Fruit fly (Drosophila melanogaster) whole organism, prepupa: ENCODE measurements around the gene CG12951.
A peak's percentile ranks its signal among the peaks of the same experiment; 100 is the strongest.

Experiments used
- CG10631 ChIP-seq: fragments of 200-800 bp; sonication (Bioruptor generic); optimal IDR thresholded peaks from 2 replicates; lab custom pipeline; 2016; ENCODE audit warnings: missing biosample characterization, missing genetic modification characterization
- CG10669 ChIP-seq: fragments of 200-800 bp; sonication (Bioruptor generic); optimal IDR thresholded peaks from 3 replicates; lab custom pipeline; 2018; ENCODE audit warnings: missing biosample characterization, mild to moderate bottlenecking, missing genetic modification characterization, moderate library complexity
- CG11762 ChIP-seq: fragments of 200-800 bp; sonication (Bioruptor generic); optimal IDR thresholded peaks from 3 replicates; lab custom pipeline; 2016; ENCODE audit warnings: missing biosample characterization, missing genetic modification characterization; ENCODE audit not compliant: insufficient read depth
- CG1621 ChIP-seq: fragments of 200-800 bp; sonication (Bioruptor generic); optimal IDR thresholded peaks from 3 replicates; lab custom pipeline; 2018; ENCODE audit warnings: missing biosample characterization, mild to moderate bottlenecking, missing genetic modification characterization
- CG3032 ChIP-seq: fragments of 200-800 bp; optimal IDR thresholded peaks from 2 replicates; lab custom pipeline; 2019; ENCODE audit warnings: missing biosample characterization, mild to moderate bottlenecking, missing genetic modification characterization, moderate library complexity
- CG31627 ChIP-seq: fragments of 200-800 bp; sonication (Bioruptor generic); optimal IDR thresholded peaks from 3 replicates; lab custom pipeline; 2016; ENCODE audit warnings: missing biosample characterization, missing genetic modification characterization
- CG32006 ChIP-seq: fragments of 200-800 bp; sonication (Bioruptor generic); optimal IDR thresholded peaks from 3 replicates; lab custom pipeline; 2017; ENCODE audit warnings: missing biosample characterization, mild to moderate bottlenecking, missing genetic modification characterization
- CG34406 ChIP-seq: fragments of 200-800 bp; sonication (Bioruptor generic); optimal IDR thresholded peaks from 3 replicates; lab custom pipeline; 2016; ENCODE audit warnings: missing biosample characterization, missing genetic modification characterization
- CG3919 ChIP-seq: fragments of 200-800 bp; sonication (Bioruptor generic); optimal IDR thresholded peaks from 3 replicates; lab custom pipeline; 2016; ENCODE audit warnings: missing biosample characterization, missing genetic modification characterization
- CG6808 ChIP-seq: fragments of 200-800 bp; sonication (Bioruptor generic); optimal IDR thresholded peaks from 3 replicates; lab custom pipeline; 2017; ENCODE audit warnings: missing biosample characterization, missing genetic modification characterization, mild to moderate bottlenecking, moderate library complexity, missing genetic modification reagents
- CG7368 ChIP-seq: fragments of 200-800 bp; sonication (Bioruptor generic); optimal IDR thresholded peaks from 3 replicates; lab custom pipeline; 2016; ENCODE audit warnings: missing biosample characterization, missing genetic modification characterization
- CG8119 ChIP-seq: fragments of 200-800 bp; sonication (Bioruptor generic); IDR thresholded peaks from 3 replicates; pipeline ENCODE4 v1.3.6; 2022; ENCODE audit warnings: missing biosample characterization, missing genetic modification characterization
- CG8632 ChIP-seq: fragments of 200-800 bp; sonication (Bioruptor generic); optimal IDR thresholded peaks from 3 replicates; lab custom pipeline; 2016; ENCODE audit warnings: missing biosample characterization, missing genetic modification characterization
- Eip75B ChIP-seq: fragments of 200-800 bp; sonication (Bioruptor generic); optimal IDR thresholded peaks from 3 replicates; lab custom pipeline; 2016; ENCODE audit warnings: missing biosample characterization, missing genetic modification characterization
- Eip78C ChIP-seq: fragments of 200-800 bp; sonication (Bioruptor generic); peaks from one replicate; lab custom pipeline; 2016; ENCODE audit warnings: missing biosample characterization, missing genetic modification characterization
- Eip93F ChIP-seq: fragments of 200-800 bp; sonication (Bioruptor generic); optimal IDR thresholded peaks from 2 replicates; lab custom pipeline; 2016; ENCODE audit warnings: missing biosample characterization, mild to moderate bottlenecking, missing genetic modification characterization
- Ets21C ChIP-seq: fragments of 200-800 bp; sonication (Bioruptor generic); optimal IDR thresholded peaks from 3 replicates; lab custom pipeline; 2016; ENCODE audit warnings: missing biosample characterization, missing genetic modification characterization
- Ets96B ChIP-seq: fragments of 200-800 bp; optimal IDR thresholded peaks from 2 replicates; lab custom pipeline; 2019; ENCODE audit warnings: missing biosample characterization, mild to moderate bottlenecking, missing genetic modification characterization, moderate library complexity
- Gug ChIP-seq: fragments of 200-800 bp; sonication (Bioruptor generic); IDR thresholded peaks from 2 replicates; pipeline ENCODE4 v1.3.6; 2022; ENCODE audit warnings: missing biosample characterization, missing genetic modification characterization
- Hr38 ChIP-seq: sonication (Bioruptor generic); optimal IDR thresholded peaks from 2 replicates; lab custom pipeline; 2016; ENCODE audit warnings: missing biosample characterization, missing genetic modification characterization
- Hr39 ChIP-seq: fragments of 200-800 bp; sonication (Bioruptor generic); optimal IDR thresholded peaks from 2 replicates; lab custom pipeline; 2016; ENCODE audit warnings: missing biosample characterization, missing genetic modification characterization
- Hr4 ChIP-seq: fragments of 200-800 bp; sonication (Bioruptor generic); optimal IDR thresholded peaks from 3 replicates; lab custom pipeline; 2016; ENCODE audit warnings: missing biosample characterization, missing genetic modification characterization
- Met ChIP-seq: fragments of 200-800 bp; sonication (Bioruptor generic); optimal IDR thresholded peaks from 3 replicates; lab custom pipeline; 2016; ENCODE audit warnings: missing biosample characterization, missing genetic modification characterization
- OdsH ChIP-seq: fragments of 200-800 bp; sonication (Bioruptor generic); optimal IDR thresholded peaks from 3 replicates; lab custom pipeline; 2016; ENCODE audit warnings: missing biosample characterization, missing genetic modification characterization
- Sox14 ChIP-seq: fragments of 200-800 bp; sonication (Bioruptor generic); optimal IDR thresholded peaks from 3 replicates; lab custom pipeline; 2016; ENCODE audit warnings: missing biosample characterization, missing genetic modification characterization
- achi ChIP-seq: fragments of 200-800 bp; sonication (Bioruptor generic); optimal IDR thresholded peaks from 3 replicates; lab custom pipeline; 2016; ENCODE audit warnings: missing biosample characterization, missing genetic modification characterization
- cyc ChIP-seq: fragments of 200-800 bp; sonication (Bioruptor generic); optimal IDR thresholded peaks from 3 replicates; lab custom pipeline; 2016; ENCODE audit warnings: missing biosample characterization, missing genetic modification characterization
- dsx ChIP-seq: fragments of 200-800 bp; optimal IDR thresholded peaks from 3 replicates; lab custom pipeline; 2019; ENCODE audit warnings: missing biosample characterization, mild to moderate bottlenecking, missing genetic modification characterization, moderate library complexity; ENCODE audit not compliant: poor library complexity, severe bottlenecking
- esn ChIP-seq: fragments of 200-800 bp; sonication (Bioruptor generic); optimal IDR thresholded peaks from 2 replicates; lab custom pipeline; 2016; ENCODE audit warnings: missing biosample characterization, mild to moderate bottlenecking, missing genetic modification characterization, moderate library complexity
- fd85E ChIP-seq: fragments of 200-800 bp; sonication (Bioruptor generic); optimal IDR thresholded peaks from 3 replicates; lab custom pipeline; 2016; ENCODE audit warnings: missing biosample characterization, missing genetic modification characterization
- fkh ChIP-seq: fragments of 200-800 bp; sonication (Bioruptor generic); optimal IDR thresholded peaks from 3 replicates; lab custom pipeline; 2017; ENCODE audit warnings: missing biosample characterization, mild to moderate bottlenecking, missing genetic modification characterization, moderate library complexity
- lz ChIP-seq: fragments of 200-800 bp; sonication (Bioruptor generic); optimal IDR thresholded peaks from 3 replicates; lab custom pipeline; 2016; ENCODE audit warnings: missing biosample characterization, missing genetic modification characterization
- pdm3 ChIP-seq: fragments of 200-800 bp; sonication (Bioruptor generic); optimal IDR thresholded peaks from 3 replicates; lab custom pipeline; 2016; ENCODE audit warnings: missing biosample characterization, missing genetic modification characterization
- ss ChIP-seq, 2 experiments: fragments of 200-800 bp; sonication (Bioruptor generic); optimal IDR thresholded peaks; 2 replicates in 1 of 2; 3 replicates in 1 of 2; lab custom pipeline; 2017 to 2018; ENCODE audit warnings: mild to moderate bottlenecking in 2 of 2, missing biosample characterization in 2 of 2, missing genetic modification characterization in 2 of 2, moderate library complexity in 1 of 2
- svp ChIP-seq: fragments of 200-800 bp; sonication (Bioruptor generic); peaks from one replicate; lab custom pipeline; 2016; ENCODE audit warnings: missing biosample characterization, missing genetic modification characterization
- topi ChIP-seq: fragments of 200-800 bp; sonication (Bioruptor generic); optimal IDR thresholded peaks from 3 replicates; lab custom pipeline; 2016; ENCODE audit warnings: missing biosample characterization, missing genetic modification characterization
- vri ChIP-seq: fragments of 200-800 bp; sonication (Bioruptor generic); optimal IDR thresholded peaks from 3 replicates; lab custom pipeline; 2016; ENCODE audit warnings: missing biosample characterization, mild to moderate bottlenecking, missing genetic modification characterization

CG12951 gene

dm6 chr3R:9337402-9338254 lies 7.5 kb upstream of the CG12951 start:
- peak; percentile 58 for TF ChIP-seq vri (GFP tag; lab: Kevin White, UChicago)
- peak; percentile 74 for TF ChIP-seq fkh (GFP tag; lab: Kevin White, UChicago)
- TF ChIP-seq Eip78C (GFP tag; lab: Kevin White, UChicago) = peak; percentile 67
- no peak for TF ChIP-seq cyc (GFP tag; lab: Kevin White, UChicago)
- no peak for TF ChIP-seq CG34406
- TF ChIP-seq Gug (GFP tag; lab: Robert Waterston, UW) = no peak
- TF ChIP-seq OdsH = no peak
- TF ChIP-seq, all 60 proteins: peak for 3

- TF ChIP-seq CG10669 (GFP tag; lab: Kevin White, UChicago) (no peak), Sox14 (GFP tag; lab: Kevin White, UChicago) (peak; percentile 19), CG7368 (GFP tag; lab: Kevin White, UChicago) (no peak), CG1621 (tag; lab: Kevin White, UChicago) (no peak), CG10631 (GFP tag; lab: Kevin White, UChicago) (no peak), Met (GFP tag; lab: Kevin White, UChicago) (peak; percentile 20), achi (GFP tag; lab: Kevin White, UChicago) (no peak), CG8119 (no peak), svp (no peak), CG32006 (no peak), Eip78C (GFP tag; lab: Kevin White, UChicago) (peak; percentile 63), cyc (GFP tag; lab: Kevin White, UChicago) (no peak), Ets96B (tag; lab: Kevin White, UChicago) (no peak), OdsH (no peak), Hr38 (no peak), Hr4 (GFP tag; lab: Kevin White, UChicago) (no peak), ss (GFP tag; optimal IDR thresholded peaks at IDR 0.05; lab: Kevin White, UChicago) (no peak), CG8632 (GFP tag; lab: Kevin White, UChicago) (no peak), esn (GFP tag; lab: Kevin White, UChicago) (peak; percentile 21), lz (GFP tag; lab: Kevin White, UChicago) (no peak), CG31627 (GFP tag; lab: Kevin White, UChicago) (no peak), Eip75B (GFP tag; lab: Kevin White, UChicago) (no peak), CG11762 (no peak), CG6808 (GFP tag; lab: Kevin White, UChicago) (no peak), fkh (GFP tag; lab: Kevin White, UChicago) (peak; percentile 82), Ets21C (no peak), topi (no peak), vri (GFP tag; lab: Kevin White, UChicago) (no peak), Eip93F (GFP tag; lab: Kevin White, UChicago) (peak; percentile 36)
Observed at dm6 chr3R:9334592-9335518, 4.7 kb upstream of the CG12951 start, which contains the start of the genes Aduk and pasi2. Aduk (minus strand) TSS chr3R:9334714. pasi2 (plus strand) TSS chr3R:9335170.

- no peak for TF ChIP-seq CG3919
- TF ChIP-seq dsx (GFP tag; lab: Kevin White, UChicago) = no peak
- TF ChIP-seq CG3032 (tag; lab: Kevin White, UChicago) = no peak
- TF ChIP-seq Met (GFP tag; lab: Kevin White, UChicago) = no peak
- TF ChIP-seq fd85E = no peak
- TF ChIP-seq CG6808 (GFP tag; lab: Kevin White, UChicago) = no peak
- no peak for TF ChIP-seq CG10669 (GFP tag; lab: Kevin White, UChicago)
- TF ChIP-seq CG10631 (GFP tag; lab: Kevin White, UChicago) = no peak
- TF ChIP-seq pdm3 = no peak
- TF ChIP-seq Hr39 (GFP tag; lab: Kevin White, UChicago) = no peak
- no peak for TF ChIP-seq CG32006
- no peak for TF ChIP-seq Hr4 (GFP tag; lab: Kevin White, UChicago)
- TF ChIP-seq OdsH = no peak
- TF ChIP-seq, all 60 proteins: peak for 0
Observed at dm6 chr3R:9331861-9332260, 1.7 kb upstream of the CG12951 start, which contains the start of gene CG16749. CG16749 (minus strand) TSS chr3R:9331885.
